Worm (Caenorhabditis elegans) whole organism, L2 larva: Measurements from ENCODE around the gene sax-1.

Experiments used
- C34F6.9 ChIP-seq: fragments of 150-350 bp; optimal IDR thresholded peaks from 2 replicates; lab custom pipeline; 2014; ENCODE audit warnings: missing biosample characterization, missing genetic modification characterization
- F13H6.1 ChIP-seq: sonication (generic microtip); optimal IDR thresholded peaks from 2 replicates; lab custom pipeline; 2016; ENCODE audit warnings: missing genetic modification characterization, missing compliant biosample characterization
- R02D3.7 ChIP-seq: fragments of 150-350 bp; optimal IDR thresholded peaks from 2 replicates; lab custom pipeline; 2014; ENCODE audit warnings: missing biosample characterization, missing genetic modification characterization
- Y55F3AM.14 ChIP-seq: fragments of 200-800 bp; sonication (Bioruptor generic); optimal IDR thresholded peaks from 2 replicates; lab custom pipeline; 2018; ENCODE audit warnings: mild to moderate bottlenecking, missing genetic modification characterization, missing compliant biosample characterization
- ZK546.5 ChIP-seq: sonication (generic microtip); optimal IDR thresholded peaks from 2 replicates; lab custom pipeline; 2017; ENCODE audit warnings: missing biosample characterization, missing genetic modification characterization
- aly-2 ChIP-seq: fragments of 150-350 bp; optimal IDR thresholded peaks from 2 replicates; lab custom pipeline; 2014; ENCODE audit warnings: missing biosample characterization, missing genetic modification characterization
- blmp-1 ChIP-seq: sonication (generic microtip); optimal IDR thresholded peaks from 2 replicates; lab custom pipeline; 2017; ENCODE audit warnings: missing genetic modification characterization, mild to moderate bottlenecking, missing compliant biosample characterization, antibody characterized with exemption, moderate library complexity; ENCODE audit not compliant: insufficient read depth
- crh-2 ChIP-seq: sonication (generic microtip); optimal IDR thresholded peaks from 2 replicates; lab custom pipeline; 2017; ENCODE audit warnings: missing biosample characterization, missing genetic modification characterization
- dmd-4 ChIP-seq: sonication (generic microtip); optimal IDR thresholded peaks from 2 replicates; lab custom pipeline; 2017; ENCODE audit warnings: missing biosample characterization, missing genetic modification characterization
- egl-27 ChIP-seq: sonication (generic microtip); optimal IDR thresholded peaks from 3 replicates; lab custom pipeline; 2017; ENCODE audit warnings: missing biosample characterization, missing genetic modification reagents, missing genetic modification characterization
- elt-1 ChIP-seq: fragments of 150-350 bp; optimal IDR thresholded peaks from 2 replicates; lab custom pipeline; 2014; ENCODE audit warnings: missing biosample characterization, missing genetic modification characterization
- elt-3 ChIP-seq: sonication (generic microtip); optimal IDR thresholded peaks from 2 replicates; lab custom pipeline; 2017; ENCODE audit warnings: missing biosample characterization, missing genetic modification characterization
- fos-1 ChIP-seq: fragments of 150-350 bp; optimal IDR thresholded peaks from 2 replicates; lab custom pipeline; 2014; ENCODE audit warnings: missing biosample characterization, missing genetic modification characterization
- gmeb-1 ChIP-seq: fragments of 150-350 bp; optimal IDR thresholded peaks from 2 replicates; lab custom pipeline; 2014; ENCODE audit warnings: missing biosample characterization, missing genetic modification characterization
- lin-11 ChIP-seq: fragments of 150-350 bp; sonication (generic microtip); optimal IDR thresholded peaks from 2 replicates; lab custom pipeline; 2014; ENCODE audit warnings: missing biosample characterization, missing genetic modification characterization, inconsistent platforms, mixed read lengths
- lin-13 ChIP-seq: fragments of 150-350 bp; optimal IDR thresholded peaks from 2 replicates; lab custom pipeline; 2014; ENCODE audit warnings: missing biosample characterization, missing genetic modification reagents, missing genetic modification characterization
- lin-39 ChIP-seq: fragments of 150-350 bp; optimal IDR thresholded peaks from 2 replicates; lab custom pipeline; 2014; ENCODE audit warnings: missing biosample characterization, missing genetic modification reagents, missing genetic modification characterization
- lsy-2 ChIP-seq, 2 experiments: fragments of 150-350 bp in 1 of 2; sonication (generic microtip) in 1 of 2; optimal IDR thresholded peaks; 2 replicates each; lab custom pipeline; 2014 to 2017; ENCODE audit warnings: missing biosample characterization in 2 of 2, missing genetic modification characterization in 2 of 2
- mab-5 ChIP-seq: fragments of 150-350 bp; optimal IDR thresholded peaks from 2 replicates; lab custom pipeline; 2014; ENCODE audit warnings: missing biosample characterization, missing genetic modification characterization
- mbf-1 ChIP-seq: sonication (generic microtip); optimal IDR thresholded peaks from 2 replicates; lab custom pipeline; 2017; ENCODE audit warnings: missing biosample characterization, missing genetic modification characterization
- mdl-1 ChIP-seq, 2 experiments: fragments of 150-350 bp in 1 of 2; sonication (generic microtip) in 1 of 2; optimal IDR thresholded peaks; 2 replicates each; lab custom pipeline; 2017; ENCODE audit warnings: missing biosample characterization in 2 of 2, missing genetic modification characterization in 2 of 2
- nhr-10 ChIP-seq: sonication (generic microtip); optimal IDR thresholded peaks from 2 replicates; lab custom pipeline; 2017; ENCODE audit warnings: missing biosample characterization, missing genetic modification characterization
- nhr-12 ChIP-seq: fragments of 150-350 bp; optimal IDR thresholded peaks from 2 replicates; lab custom pipeline; 2014; ENCODE audit warnings: missing biosample characterization, missing genetic modification characterization
- nhr-129 ChIP-seq: fragments of 150-350 bp; optimal IDR thresholded peaks from 2 replicates; lab custom pipeline; 2014; ENCODE audit warnings: missing biosample characterization, missing genetic modification characterization
- nhr-21 ChIP-seq: fragments of 150-350 bp; optimal IDR thresholded peaks from 2 replicates; lab custom pipeline; 2014; ENCODE audit warnings: missing biosample characterization, missing genetic modification characterization
- nhr-23 ChIP-seq: fragments of 150-350 bp; optimal IDR thresholded peaks from 2 replicates; lab custom pipeline; 2014; ENCODE audit warnings: missing biosample characterization, missing genetic modification reagents, missing genetic modification characterization
- nhr-25 ChIP-seq: fragments of 150-350 bp; sonication (generic microtip); optimal IDR thresholded peaks from 3 replicates; lab custom pipeline; 2014; ENCODE audit warnings: missing biosample characterization, missing genetic modification characterization
- nhr-6 ChIP-seq: fragments of 150-350 bp; optimal IDR thresholded peaks from 2 replicates; lab custom pipeline; 2014; ENCODE audit warnings: missing biosample characterization, missing genetic modification characterization
- peb-1 ChIP-seq: fragments of 150-350 bp; optimal IDR thresholded peaks from 2 replicates; lab custom pipeline; 2014; ENCODE audit warnings: missing biosample characterization, missing genetic modification characterization
- sem-4 ChIP-seq: fragments of 150-350 bp; optimal IDR thresholded peaks from 2 replicates; lab custom pipeline; 2014; ENCODE audit warnings: missing biosample characterization, missing genetic modification reagents, missing genetic modification characterization
- skn-1 ChIP-seq: sonication (generic microtip); optimal IDR thresholded peaks from 2 replicates; lab custom pipeline; 2017; ENCODE audit warnings: missing biosample characterization, missing genetic modification characterization
- sma-3 ChIP-seq: sonication (generic microtip); optimal IDR thresholded peaks from 2 replicates; lab custom pipeline; 2016; ENCODE audit warnings: missing genetic modification reagents, missing genetic modification characterization, missing compliant biosample characterization
- sma-9 ChIP-seq, 2 experiments: fragments of 150-350 bp in 1 of 2; sonication (generic microtip) in 1 of 2; optimal IDR thresholded peaks; 2 replicates each; lab custom pipeline; 2014 to 2016; ENCODE audit warnings: missing genetic modification characterization in 2 of 2, mild to moderate bottlenecking in 1 of 2, missing biosample characterization in 1 of 2, missing compliant biosample characterization in 1 of 2, missing genetic modification reagents in 1 of 2, moderate library complexity in 1 of 2
- snpc-4 ChIP-seq: fragments of 150-350 bp; optimal IDR thresholded peaks from 2 replicates; lab custom pipeline; 2014; ENCODE audit warnings: missing biosample characterization, missing genetic modification characterization
- unc-39 ChIP-seq: fragments of 150-350 bp; optimal IDR thresholded peaks from 2 replicates; lab custom pipeline; 2014; ENCODE audit warnings: missing biosample characterization, missing genetic modification characterization
- unc-55 ChIP-seq: fragments of 150-350 bp; sonication (generic microtip); optimal IDR thresholded peaks from 3 replicates; lab custom pipeline; 2014; ENCODE audit warnings: missing biosample characterization, missing genetic modification reagents, missing genetic modification characterization
- unc-62 ChIP-seq: fragments of 150-350 bp; optimal IDR thresholded peaks from 2 replicates; lab custom pipeline; 2014; ENCODE audit warnings: missing biosample characterization, missing genetic modification reagents, missing genetic modification characterization
- zag-1 ChIP-seq: fragments of 150-350 bp; optimal IDR thresholded peaks from 2 replicates; lab custom pipeline; 2014; ENCODE audit warnings: missing biosample characterization, missing genetic modification characterization
- ztf-1 ChIP-seq: fragments of 200-800 bp; sonication (Bioruptor generic); conservative IDR thresholded peaks from 2 replicates; pipeline ENCODE4 v1.3.6; 2022; ENCODE audit warnings: missing genetic modification characterization, missing compliant biosample characterization
- ztf-11 ChIP-seq: sonication (generic microtip); optimal IDR thresholded peaks from 2 replicates; lab custom pipeline; 2017; ENCODE audit warnings: missing biosample characterization, missing genetic modification characterization
- ztf-4 ChIP-seq: fragments of 150-350 bp; optimal IDR thresholded peaks from 2 replicates; lab custom pipeline; 2014; ENCODE audit warnings: missing biosample characterization, missing genetic modification characterization

Gene sax-1

ce11 chrX:3697623-3698022 lies 47.7 kb upstream of the sax-1 start:
- peak; percentile 79 for TF ChIP-seq unc-55 (GFP tag; lab: Kevin White, UChicago)
- peak; percentile 7 for TF ChIP-seq lin-39 (tag; lab: Kevin White, UChicago)
- TF ChIP-seq aly-2 (tag; lab: Kevin White, UChicago) = no peak
- TF ChIP-seq Y55F3AM.14 (GFP tag; lab: Kevin White, UChicago) = no peak
- peak; percentile 81 for TF ChIP-seq sma-9 (GFP tag; optimal IDR thresholded peaks at IDR 0.05; lab: Kevin White, UChicago)
- no peak for TF ChIP-seq sma-9 (tag; optimal IDR thresholded peaks at IDR 0.05; lab: Kevin White, UChicago)
- TF ChIP-seq egl-27 (tag; lab: Kevin White, UChicago) = no peak
- TF ChIP-seq nhr-129 (tag; lab: Kevin White, UChicago) = peak; percentile 79
- TF ChIP-seq skn-1 (tag; lab: Kevin White, UChicago) = no peak
- no peak for TF ChIP-seq mbf-1
- TF ChIP-seq snpc-4 (tag; lab: Kevin White, UChicago) = no peak
- TF ChIP-seq ztf-11 (tag; lab: Kevin White, UChicago) = no peak
- peak; percentile 76 for TF ChIP-seq F13H6.1 (tag; lab: Kevin White, UChicago)
- TF ChIP-seq unc-62 (GFP tag; lab: Kevin White, UChicago) = no peak
- TF ChIP-seq ZK546.5 = no peak
- TF ChIP-seq dmd-4 (tag; lab: Kevin White, UChicago) = no peak
- TF ChIP-seq nhr-23 (tag; lab: Kevin White, UChicago) = no peak
- no peak for TF ChIP-seq nhr-12 (tag; lab: Kevin White, UChicago)
- TF ChIP-seq sma-3 (GFP tag; lab: Kevin White, UChicago) = peak; percentile 40
- peak; percentile 4 for TF ChIP-seq nhr-25
- no peak for TF ChIP-seq ztf-1 (GFP tag; lab: Robert Waterston, UW)
- peak; percentile 42 to 53 for TF ChIP-seq lsy-2 (tag; optimal IDR thresholded peaks at IDR 0.05; lab: Kevin White, UChicago)
- TF ChIP-seq elt-1 (tag; lab: Kevin White, UChicago) = no peak
- TF ChIP-seq gmeb-1 (tag; lab: Kevin White, UChicago) = peak; percentile 45
- TF ChIP-seq nhr-10 (tag; lab: Kevin White, UChicago) = no peak
- TF ChIP-seq crh-2 = peak; percentile 57
- TF ChIP-seq zag-1 (tag; lab: Kevin White, UChicago) = peak; percentile 55
- peak; percentile 41 for TF ChIP-seq C34F6.9 (tag; lab: Kevin White, UChicago)
- TF ChIP-seq fos-1 = peak; percentile 57
- no peak for TF ChIP-seq nhr-6 (tag; lab: Kevin White, UChicago)
- peak; percentile 45 for TF ChIP-seq lin-13
- TF ChIP-seq R02D3.7 (tag; lab: Kevin White, UChicago) = no peak
- peak; percentile 9 for TF ChIP-seq sem-4
- no peak for TF ChIP-seq mdl-1 (tag; optimal IDR thresholded peaks at IDR 0.05; lab: Kevin White, UChicago)
- TF ChIP-seq lin-11 (tag; lab: Kevin White, UChicago) = peak; percentile 35
- TF ChIP-seq nhr-21 (tag; lab: Kevin White, UChicago) = peak; percentile 14
- no peak for TF ChIP-seq ztf-4
- TF ChIP-seq mab-5 (tag; lab: Kevin White, UChicago) = peak; percentile 49
- no peak for TF ChIP-seq peb-1
- TF ChIP-seq unc-39 = no peak
- TF ChIP-seq, all 48 proteins: peak for 18

- TF ChIP-seq mdl-1 (tag; optimal IDR thresholded peaks at IDR 0.05; lab: Kevin White, UChicago) (no peak), mbf-1 (no peak), gmeb-1 (tag; lab: Kevin White, UChicago) (no peak), elt-3 (tag; lab: Kevin White, UChicago) (no peak), unc-55 (GFP tag; lab: Kevin White, UChicago) (no peak), F13H6.1 (tag; lab: Kevin White, UChicago) (no peak), nhr-25 (no peak), ztf-4 (no peak), lin-13 (no peak), sma-9 (GFP tag; optimal IDR thresholded peaks at IDR 0.05; lab: Kevin White, UChicago) (no peak), sma-9 (tag; optimal IDR thresholded peaks at IDR 0.05; lab: Kevin White, UChicago) (no peak), R02D3.7 (tag; lab: Kevin White, UChicago) (no peak), nhr-12 (tag; lab: Kevin White, UChicago) (no peak)
Measured at ce11 chrX:3696603-3697002, 46.7 kb upstream of the sax-1 start, which contains the start of gene C01C4.3. TSS of gene C01C4.3 (plus strand) at chrX:3696903.

- TF ChIP-seq crh-2 = no peak
- no peak for TF ChIP-seq elt-3 (tag; lab: Kevin White, UChicago)
- TF ChIP-seq lin-13 = no peak
- TF ChIP-seq zag-1 (tag; lab: Kevin White, UChicago) = no peak
- TF ChIP-seq gmeb-1 (tag; lab: Kevin White, UChicago) = no peak
- TF ChIP-seq ztf-11 (tag; lab: Kevin White, UChicago) = no peak
- no peak for TF ChIP-seq fos-1
- TF ChIP-seq blmp-1 (tag; lab: Kevin White, UChicago) = no peak
- TF ChIP-seq snpc-4 (tag; lab: Kevin White, UChicago) = no peak
- TF ChIP-seq nhr-6 (tag; lab: Kevin White, UChicago) = no peak
- TF ChIP-seq dmd-4 (tag; lab: Kevin White, UChicago) = no peak
- no peak for TF ChIP-seq aly-2 (tag; lab: Kevin White, UChicago)
- TF ChIP-seq F13H6.1 (tag; lab: Kevin White, UChicago) = no peak
- TF ChIP-seq skn-1 (tag; lab: Kevin White, UChicago) = no peak
- no peak for TF ChIP-seq lin-11 (tag; lab: Kevin White, UChicago)
- TF ChIP-seq R02D3.7 (tag; lab: Kevin White, UChicago) = no peak
Measured at ce11 chrX:3695826-3696225, 45.9 kb upstream of the sax-1 start.
